Fruit fly (Drosophila melanogaster): ENCODE measurements around the gene disco.

- TF ChIP-seq pan (optimal IDR thresholded peaks at IDR 0.05): no peak
- no peak for TF ChIP-seq usp (GFP tag; optimal IDR thresholded peaks at IDR 0.05)
- TF ChIP-seq psq (optimal IDR thresholded peaks at IDR 0.05): no peak
- no peak for TF ChIP-seq EcR (GFP tag; optimal IDR thresholded peaks at IDR 0.05)
- no peak for TF ChIP-seq CG8478 (optimal IDR thresholded peaks at IDR 0.05)
Observed at dm6 chrX:16231292-16231691, 14.7 kb upstream of the disco start.

Data from whole organism.